Fruit fly (Drosophila melanogaster) whole organism, embryonic: Measurements from ENCODE around the gene side-IV.
A peak's percentile ranks its signal among the peaks of the same experiment; 100 is the strongest.

Experiments
- ATbp ChIP-seq: fragments of 200-800 bp; sonication (Bioruptor generic); optimal IDR thresholded peaks from 2 replicates; lab custom pipeline; 2017; ENCODE audit warnings: missing biosample characterization, mild to moderate bottlenecking, missing genetic modification characterization, missing genetic modification reagents
- Adf1 ChIP-seq: fragments of 200-800 bp; sonication (Bioruptor generic); IDR thresholded peaks from 2 replicates; pipeline ENCODE4 v1.3.6; 2022; ENCODE audit warnings: missing biosample characterization, missing genetic modification characterization
- CG10267 ChIP-seq: fragments of 200-800 bp; sonication (Bioruptor generic); optimal IDR thresholded peaks from 2 replicates; lab custom pipeline; 2018; ENCODE audit warnings: missing biosample characterization, mild to moderate bottlenecking, missing genetic modification characterization, moderate library complexity
- CG11504 ChIP-seq: fragments of 200-800 bp; sonication (Bioruptor generic); optimal IDR thresholded peaks from 3 replicates; lab custom pipeline; 2019; ENCODE audit warnings: missing biosample characterization, mild to moderate bottlenecking, missing genetic modification characterization, moderate library complexity
- CG12391 ChIP-seq: fragments of 200-800 bp; sonication (Bioruptor generic); optimal IDR thresholded peaks from 3 replicates; lab custom pipeline; 2018; ENCODE audit warnings: missing biosample characterization, mild to moderate bottlenecking, missing genetic modification characterization, moderate library complexity
- CG12659 ChIP-seq: fragments of 200-800 bp; sonication (Bioruptor generic); optimal IDR thresholded peaks from 3 replicates; lab custom pipeline; 2017; ENCODE audit warnings: mild to moderate bottlenecking, missing biosample characterization, missing genetic modification reagents, missing genetic modification characterization
- CG12769 ChIP-seq: fragments of 200-800 bp; sonication (Bioruptor generic); optimal IDR thresholded peaks from 2 replicates; lab custom pipeline; 2019; ENCODE audit warnings: missing biosample characterization, mild to moderate bottlenecking, missing genetic modification characterization, moderate library complexity
- CG13296 ChIP-seq: fragments of 200-800 bp; sonication (Bioruptor generic); optimal IDR thresholded peaks from 3 replicates; lab custom pipeline; 2018; ENCODE audit warnings: missing biosample characterization, mild to moderate bottlenecking, missing genetic modification characterization
- CG15601 ChIP-seq: fragments of 200-800 bp; sonication (Bioruptor generic); optimal IDR thresholded peaks from 3 replicates; lab custom pipeline; 2019; ENCODE audit warnings: missing biosample characterization, mild to moderate bottlenecking, missing genetic modification characterization, moderate library complexity
- CG1603 ChIP-seq: fragments of 200-800 bp; sonication (Bioruptor generic); optimal IDR thresholded peaks from 2 replicates; lab custom pipeline; 2019; ENCODE audit warnings: missing biosample characterization, mild to moderate bottlenecking, missing genetic modification characterization, moderate library complexity
- CG16813 ChIP-seq: fragments of 200-800 bp; sonication (Bioruptor generic); IDR thresholded peaks from 3 replicates; pipeline ENCODE4 v1.3.6; 2022; ENCODE audit warnings: missing biosample characterization, missing genetic modification characterization; ENCODE audit not compliant: partially characterized antibody
- CG17568 ChIP-seq: fragments of 200-800 bp; sonication (Bioruptor generic); optimal IDR thresholded peaks from 2 replicates; lab custom pipeline; 2018; ENCODE audit warnings: missing biosample characterization, mild to moderate bottlenecking, missing genetic modification characterization, moderate library complexity
- CG2116 ChIP-seq: fragments of 200-800 bp; sonication (Bioruptor generic); optimal IDR thresholded peaks from 3 replicates; lab custom pipeline; 2018; ENCODE audit warnings: missing biosample characterization, mild to moderate bottlenecking, missing genetic modification characterization
- CG2129 ChIP-seq: fragments of 200-800 bp; sonication (Bioruptor generic); IDR thresholded peaks from 2 replicates; pipeline ENCODE4 v1.3.6; 2022; ENCODE audit warnings: missing biosample characterization, missing genetic modification characterization; ENCODE audit not compliant: partially characterized antibody
- CG2199 ChIP-seq: fragments of 200-800 bp; sonication (Bioruptor generic); IDR thresholded peaks from 3 replicates; pipeline ENCODE4 v1.3.6; 2022; ENCODE audit warnings: missing biosample characterization, missing genetic modification characterization
- CG31388 ChIP-seq: fragments of 200-800 bp; sonication (Bioruptor generic); optimal IDR thresholded peaks from 2 replicates; lab custom pipeline; 2016; ENCODE audit warnings: missing biosample characterization, missing genetic modification characterization
- CG33213 ChIP-seq: fragments of 200-800 bp; sonication (Bioruptor generic); optimal IDR thresholded peaks from 3 replicates; lab custom pipeline; 2016; ENCODE audit warnings: missing biosample characterization, missing genetic modification characterization
- CG4617 ChIP-seq: fragments of 200-800 bp; sonication (Bioruptor generic); optimal IDR thresholded peaks from 3 replicates; lab custom pipeline; 2016; ENCODE audit warnings: missing biosample characterization, missing genetic modification characterization, borderline replicate concordance
- CG7271 ChIP-seq: fragments of 200-800 bp; sonication (Bioruptor generic); optimal IDR thresholded peaks from 2 replicates; lab custom pipeline; 2018; ENCODE audit warnings: missing biosample characterization, mild to moderate bottlenecking, missing genetic modification characterization, moderate library complexity
- CG7372 ChIP-seq: fragments of 200-800 bp; sonication (Bioruptor generic); IDR thresholded peaks from 2 replicates; pipeline ENCODE4 v1.3.6; 2022; ENCODE audit warnings: missing biosample characterization, missing genetic modification characterization
- CG7963 ChIP-seq: fragments of 200-800 bp; sonication (Bioruptor generic); IDR thresholded peaks from 3 replicates; pipeline ENCODE4 v1.3.6; 2022; ENCODE audit warnings: missing biosample characterization, missing genetic modification characterization; ENCODE audit not compliant: partially characterized antibody
- CG8765 ChIP-seq: fragments of 200-800 bp; sonication (Bioruptor generic); IDR thresholded peaks from 2 replicates; pipeline ENCODE4 v1.3.6; 2022; ENCODE audit warnings: missing biosample characterization, missing genetic modification characterization
- CoRest ChIP-seq: fragments of 200-800 bp; sonication (Bioruptor generic); optimal IDR thresholded peaks from 3 replicates; lab custom pipeline; 2018; ENCODE audit warnings: missing biosample characterization, mild to moderate bottlenecking, missing genetic modification characterization, moderate library complexity
- Dad ChIP-seq: fragments of 200-800 bp; sonication (Bioruptor generic); optimal IDR thresholded peaks from 3 replicates; lab custom pipeline; 2016; ENCODE audit warnings: missing biosample characterization, missing genetic modification characterization
- Dll ChIP-seq: fragments of 200-800 bp; sonication (Bioruptor generic); IDR thresholded peaks from 4 replicates; pipeline ENCODE4 v1.3.6; 2022; ENCODE audit warnings: missing biosample characterization, missing genetic modification characterization; ENCODE audit not compliant: partially characterized antibody
- ERR ChIP-seq: fragments of 200-800 bp; sonication (Bioruptor generic); optimal IDR thresholded peaks from 2 replicates; lab custom pipeline; 2016; ENCODE audit warnings: missing biosample characterization, missing genetic modification characterization
- Fer1 ChIP-seq: fragments of 200-800 bp; sonication (Bioruptor generic); optimal IDR thresholded peaks from 2 replicates; lab custom pipeline; 2017; ENCODE audit warnings: missing biosample characterization, mild to moderate bottlenecking, missing genetic modification characterization
- GATAe ChIP-seq: fragments of 200-800 bp; sonication (Bioruptor generic); conservative IDR thresholded peaks from 2 replicates; pipeline ENCODE4 v1.3.6; 2022; ENCODE audit warnings: missing biosample characterization, missing genetic modification characterization
- Hand ChIP-seq: fragments of 200-800 bp; sonication (Bioruptor generic); optimal IDR thresholded peaks from 2 replicates; lab custom pipeline; 2017; ENCODE audit warnings: mild to moderate bottlenecking, missing biosample characterization, missing genetic modification reagents, missing genetic modification characterization
- Kr ChIP-seq: fragments of 200-800 bp; sonication (Bioruptor generic); optimal IDR thresholded peaks from 2 replicates; lab custom pipeline; 2017; ENCODE audit warnings: missing biosample characterization, mild to moderate bottlenecking, missing genetic modification characterization
- MBD-R2 ChIP-seq: fragments of 200-800 bp; sonication (Bioruptor generic); IDR thresholded peaks from 2 replicates; pipeline ENCODE4 v1.3.6; 2022; ENCODE audit warnings: missing biosample characterization, missing genetic modification characterization
- Pdp1 ChIP-seq, 2 experiments: fragments of 200-800 bp; sonication (Bioruptor generic); optimal IDR thresholded peaks; 3 replicates each; lab custom pipeline; 2016; ENCODE audit warnings: missing biosample characterization in 2 of 2, missing genetic modification characterization in 2 of 2, mild to moderate bottlenecking in 1 of 2, moderate library complexity in 1 of 2
- Tbp ChIP-seq: fragments of >200 bp; optimal IDR thresholded peaks from 2 replicates; lab custom pipeline; 2018; ENCODE audit warnings: missing biosample characterization, missing genetic modification characterization
- YL-1 ChIP-seq: fragments of 200-800 bp; sonication (Bioruptor generic); optimal IDR thresholded peaks from 3 replicates; lab custom pipeline; 2017; ENCODE audit warnings: missing biosample characterization, mild to moderate bottlenecking, missing genetic modification characterization
- cg ChIP-seq: fragments of 200-800 bp; sonication (Bioruptor generic); optimal IDR thresholded peaks from 3 replicates; lab custom pipeline; 2019; ENCODE audit warnings: missing biosample characterization, mild to moderate bottlenecking, missing genetic modification characterization, moderate library complexity
- eve ChIP-seq, 2 experiments: fragments of >200 bp; optimal IDR thresholded peaks; 2 replicates each; lab custom pipeline; 2017; ENCODE audit warnings: missing biosample characterization in 2 of 2, missing genetic modification characterization in 2 of 2
- gro ChIP-seq: fragments of 200-800 bp; sonication (Bioruptor generic); optimal IDR thresholded peaks from 2 replicates; lab custom pipeline; 2016; ENCODE audit warnings: missing biosample characterization, missing genetic modification characterization
- kay ChIP-seq: fragments of 200-800 bp; sonication (Bioruptor generic); optimal IDR thresholded peaks from 2 replicates; lab custom pipeline; 2016; ENCODE audit warnings: missing biosample characterization, missing genetic modification characterization
- mirr ChIP-seq: fragments of 200-800 bp; sonication (Bioruptor generic); optimal IDR thresholded peaks from 3 replicates; lab custom pipeline; 2018; ENCODE audit warnings: missing biosample characterization, mild to moderate bottlenecking, missing genetic modification characterization
- nerfin-1 ChIP-seq: fragments of 200-800 bp; sonication (Bioruptor generic); optimal IDR thresholded peaks from 3 replicates; lab custom pipeline; 2019; ENCODE audit warnings: missing biosample characterization, mild to moderate bottlenecking, missing genetic modification characterization, moderate library complexity
- nmo ChIP-seq: fragments of 200-800 bp; sonication (Bioruptor generic); optimal IDR thresholded peaks from 2 replicates; lab custom pipeline; 2018; ENCODE audit warnings: missing biosample characterization, mild to moderate bottlenecking, missing genetic modification characterization, moderate library complexity
- odd ChIP-seq: fragments of 200-800 bp; sonication (Bioruptor generic); optimal IDR thresholded peaks from 2 replicates; lab custom pipeline; 2017; ENCODE audit warnings: missing biosample characterization, mild to moderate bottlenecking, missing genetic modification characterization
- phol ChIP-seq: fragments of 200-800 bp; sonication (Bioruptor generic); optimal IDR thresholded peaks from 3 replicates; lab custom pipeline; 2018; ENCODE audit warnings: missing biosample characterization, mild to moderate bottlenecking, missing genetic modification characterization, moderate library complexity
- prd ChIP-seq, 3 experiments: fragments of >200 bp in 2 of 3; fragments of 200-800 bp in 1 of 3; sonication (Bioruptor generic) in 1 of 3; optimal IDR thresholded peaks in 2 of 3; IDR thresholded peaks in 1 of 3; 2 replicates in 2 of 3; 3 replicates in 1 of 3; pipeline versions ENCODE4 v1.3.6 to Lab custom; 2017 to 2022; ENCODE audit warnings: missing biosample characterization in 1 of 3, missing genetic modification characterization in 1 of 3
- pzg ChIP-seq: fragments of 200-800 bp; sonication (Bioruptor generic); optimal IDR thresholded peaks from 3 replicates; lab custom pipeline; 2018; ENCODE audit warnings: missing biosample characterization, mild to moderate bottlenecking, missing genetic modification characterization, moderate library complexity
- repo ChIP-seq: fragments of 200-800 bp; sonication (Bioruptor generic); optimal IDR thresholded peaks from 2 replicates; lab custom pipeline; 2016; ENCODE audit warnings: missing biosample characterization, missing genetic modification characterization
- sr ChIP-seq: fragments of 200-800 bp; sonication (Bioruptor generic); IDR thresholded peaks from 3 replicates; pipeline ENCODE4 v1.3.6; 2022; ENCODE audit warnings: missing biosample characterization, missing genetic modification characterization

Gene side-IV

dm6 chr3R:13434325-13435168, 15.8 kb upstream of the side-IV start, which contains the start of gene yrt (continued):
- TF ChIP-seq CG7963 (no peak), Dad (GFP tag; lab: Kevin White, UChicago) (no peak), CG2129 (GFP tag; lab: Robert Waterston, UW) (no peak), repo (GFP tag; lab: Kevin White, UChicago) (no peak), Dll (0 out of 4 replicates have a peak, but pooled peaks have one; percentile 42), Kr (GFP tag; lab: Kevin White, UChicago) (no peak), CG16813 (GFP tag; lab: Robert Waterston, UW) (0 out of 3 replicates have a peak, but pooled peaks have one; percentile 14), ATbp (no peak), CG15601 (tag; lab: Kevin White, UChicago) (peak; percentile 58), mirr (GFP tag; lab: Kevin White, UChicago) (no peak), Fer1 (GFP tag; lab: Kevin White, UChicago) (peak; percentile 16), CG2116 (GFP tag; lab: Kevin White, UChicago) (peak; percentile 16), CG7372 (GFP tag; lab: Robert Waterston, UW) (no peak), CoRest (tag; lab: Kevin White, UChicago) (peak; percentile 15), nerfin-1 (tag; lab: Kevin White, UChicago) (peak; percentile 69), sr (GFP tag; lab: Robert Waterston, UW) (no peak), CG12659 (GFP tag; lab: Kevin White, UChicago) (peak; percentile 59), CG8765 (GFP tag; lab: Robert Waterston, UW) (no peak), MBD-R2 (GFP tag; lab: Robert Waterston, UW) (peak; percentile 56), prd (optimal IDR thresholded peaks at IDR 0.05; lab: Kevin White, UChicago) (no peak), prd (GFP tag; IDR thresholded peaks at IDR 0.05; lab: Robert Waterston, UW) (no peak), Hand (GFP tag; lab: Kevin White, UChicago) (no peak), CG7271 (tag; lab: Kevin White, UChicago) (no peak), Adf1 (GFP tag; lab: Robert Waterston, UW) (no peak), CG12391 (tag; lab: Kevin White, UChicago) (peak; percentile 19), GATAe (no peak), CG33213 (GFP tag; lab: Kevin White, UChicago) (peak; percentile 41), gro (GFP tag; lab: Kevin White, UChicago) (peak; percentile 9), CG13296 (no peak), Tbp (no peak), Pdp1 (GFP tag; optimal IDR thresholded peaks at IDR 0.05; lab: Kevin White, UChicago) (peak in 1 of 2 experiments; percentile 48), CG11504 (tag; lab: Kevin White, UChicago) (peak; percentile 42), CG2199 (GFP tag; lab: Robert Waterston, UW) (peak; percentile 18; the same call in 1 of the 3 replicates), cg (GFP tag; lab: Kevin White, UChicago) (peak; percentile 82), YL-1 (peak; percentile 12), CG12769 (tag; lab: Kevin White, UChicago) (no peak), eve (GFP tag; optimal IDR thresholded peaks at IDR 0.05; lab: Kevin White, UChicago) (no peak), phol (tag; lab: Kevin White, UChicago) (peak; percentile 73), CG1603 (tag; lab: Kevin White, UChicago) (peak; percentile 72), odd (GFP tag; lab: Kevin White, UChicago) (no peak), pzg (GFP tag; lab: Kevin White, UChicago) (peak; percentile 90), nmo (GFP tag; lab: Kevin White, UChicago) (peak; percentile 49), CG4617 (GFP tag; lab: Kevin White, UChicago) (peak; percentile 48), kay (GFP tag; lab: Kevin White, UChicago) (no peak), CG10267 (tag; lab: Kevin White, UChicago) (peak; percentile 35), ERR (GFP tag; lab: Kevin White, UChicago) (no peak), CG31388 (GFP tag; lab: Kevin White, UChicago) (no peak), CG17568 (GFP tag; lab: Kevin White, UChicago) (peak; percentile 26)
